Fruit fly (Drosophila melanogaster) whole organism, pupa: Measurements from ENCODE around the gene ova.
A peak's percentile ranks its signal among the peaks of the same experiment; 100 is the strongest.

Source experiments
- CG10348 ChIP-seq: fragments of 200-800 bp; sonication (Bioruptor generic); IDR thresholded peaks from 2 replicates; pipeline ENCODE4 v1.3.6; 2022; ENCODE audit warnings: missing biosample characterization, missing genetic modification characterization
- CG12605 ChIP-seq: fragments of 200-800 bp; sonication (Bioruptor generic); IDR thresholded peaks from 2 replicates; pipeline ENCODE4 v1.3.6; 2022; ENCODE audit warnings: missing biosample characterization, missing genetic modification characterization
- CG13204 ChIP-seq: fragments of 200-800 bp; sonication (Bioruptor generic); optimal IDR thresholded peaks from 2 replicates; lab custom pipeline; 2018; ENCODE audit warnings: missing biosample characterization, mild to moderate bottlenecking, missing genetic modification characterization, moderate library complexity
- CG14655 ChIP-seq: fragments of 200-800 bp; sonication (Bioruptor generic); optimal IDR thresholded peaks from 3 replicates; lab custom pipeline; 2017; ENCODE audit warnings: mild to moderate bottlenecking, missing biosample characterization, missing genetic modification reagents, missing genetic modification characterization
- CG15710 ChIP-seq: fragments of 200-800 bp; sonication (Bioruptor generic); optimal IDR thresholded peaks from 2 replicates; lab custom pipeline; 2018; ENCODE audit warnings: missing biosample characterization, mild to moderate bottlenecking, missing genetic modification characterization, moderate library complexity
- CG17806 ChIP-seq: fragments of 200-800 bp; sonication (Bioruptor generic); optimal IDR thresholded peaks from 2 replicates; lab custom pipeline; 2018; ENCODE audit warnings: missing biosample characterization, mild to moderate bottlenecking, missing genetic modification characterization, moderate library complexity
- CG32121 ChIP-seq: fragments of 200-800 bp; sonication (Bioruptor generic); IDR thresholded peaks from 2 replicates; pipeline ENCODE4 v1.3.6; 2022; ENCODE audit warnings: missing biosample characterization, missing genetic modification characterization
- CG34367 ChIP-seq: fragments of 200-800 bp; sonication (Bioruptor generic); optimal IDR thresholded peaks from 2 replicates; lab custom pipeline; 2018; ENCODE audit warnings: missing biosample characterization, mild to moderate bottlenecking, missing genetic modification characterization
- CG4496 ChIP-seq: fragments of 200-800 bp; sonication (Bioruptor generic); IDR thresholded peaks from 3 replicates; pipeline ENCODE4 v1.3.6; 2022; ENCODE audit warnings: missing biosample characterization, missing genetic modification characterization
- CG8159 ChIP-seq: fragments of 200-800 bp; sonication (Bioruptor generic); optimal IDR thresholded peaks from 3 replicates; lab custom pipeline; 2018; ENCODE audit warnings: missing biosample characterization, mild to moderate bottlenecking, missing genetic modification characterization, moderate library complexity
- CG8301 ChIP-seq: fragments of 200-800 bp; sonication (Bioruptor generic); optimal IDR thresholded peaks from 2 replicates; lab custom pipeline; 2018; ENCODE audit warnings: missing biosample characterization, mild to moderate bottlenecking, missing genetic modification characterization
- CG9948 ChIP-seq: fragments of 200-800 bp; sonication (Bioruptor generic); optimal IDR thresholded peaks from 2 replicates; lab custom pipeline; 2018; ENCODE audit warnings: missing biosample characterization, mild to moderate bottlenecking, missing genetic modification characterization, moderate library complexity
- D1 ChIP-seq: fragments of 200-800 bp; sonication (Bioruptor generic); optimal IDR thresholded peaks from 2 replicates; lab custom pipeline; 2018; ENCODE audit warnings: missing biosample characterization, mild to moderate bottlenecking, missing genetic modification characterization, moderate library complexity
- EcR ChIP-seq: fragments of 200-800 bp; sonication (Bioruptor generic); optimal IDR thresholded peaks from 3 replicates; lab custom pipeline; 2019; ENCODE audit warnings: missing biosample characterization, missing genetic modification characterization, mild to moderate bottlenecking, moderate library complexity, missing genetic modification reagents
- Ets98B ChIP-seq: fragments of 200-800 bp; sonication (Bioruptor generic); IDR thresholded peaks from 2 replicates; pipeline ENCODE4 v1.3.6; 2022; ENCODE audit warnings: missing biosample characterization, missing genetic modification characterization
- Pif1A ChIP-seq: fragments of 200-800 bp; sonication (Bioruptor generic); optimal IDR thresholded peaks from 3 replicates; lab custom pipeline; 2016; ENCODE audit warnings: missing biosample characterization, missing genetic modification characterization
- Pif1B ChIP-seq: fragments of 200-800 bp; sonication (Bioruptor generic); optimal IDR thresholded peaks from 3 replicates; lab custom pipeline; 2016; ENCODE audit warnings: missing biosample characterization, missing genetic modification characterization
- Snoo ChIP-seq: fragments of 200-800 bp; sonication (Bioruptor generic); optimal IDR thresholded peaks from 3 replicates; lab custom pipeline; 2017; ENCODE audit warnings: missing biosample characterization, mild to moderate bottlenecking, missing genetic modification characterization, inconsistent platforms
- fd96Ca ChIP-seq: fragments of 200-800 bp; sonication (Bioruptor generic); IDR thresholded peaks from 3 replicates; pipeline ENCODE4 v1.3.6; 2022; ENCODE audit warnings: missing biosample characterization, missing genetic modification characterization
- gl ChIP-seq: fragments of 200-800 bp; sonication (Bioruptor generic); optimal IDR thresholded peaks from 2 replicates; lab custom pipeline; 2018; ENCODE audit warnings: missing biosample characterization, mild to moderate bottlenecking, missing genetic modification characterization
- rn ChIP-seq: fragments of 200-800 bp; sonication (Bioruptor generic); IDR thresholded peaks from 2 replicates; pipeline ENCODE4 v1.3.6; 2022; ENCODE audit warnings: missing biosample characterization, missing genetic modification characterization

ova gene

DNA sequence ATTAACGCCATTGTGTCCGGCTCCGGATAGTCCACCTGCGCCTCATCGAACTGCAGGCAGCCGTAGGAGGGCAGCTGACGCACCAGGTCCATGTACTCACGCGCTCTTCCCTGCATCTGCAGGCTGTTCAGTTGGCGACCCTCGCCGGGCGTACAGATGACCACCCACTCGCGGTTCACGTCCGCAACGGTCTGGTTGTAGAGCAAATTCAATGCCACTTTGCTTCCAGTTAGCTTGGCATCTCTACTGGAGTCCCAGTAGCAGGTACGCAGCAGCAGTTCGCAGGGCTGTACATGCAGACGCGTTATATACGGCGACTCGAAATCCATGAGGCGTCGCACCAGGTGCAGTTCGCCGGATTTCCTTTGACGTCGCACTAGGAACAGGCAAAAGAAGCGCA is 25.6 kb downstream of the ova start:
- TF ChIP-seq D1 (no peak), CG13204 (no peak), CG34367 (tag; lab: Kevin White, UChicago) (no peak), EcR (GFP tag; lab: Kevin White, UChicago) (no peak), Ets98B (GFP tag; lab: Robert Waterston, UW) (no peak), Pif1A (no peak), rn (GFP tag; lab: Robert Waterston, UW) (no peak), CG32121 (GFP tag; lab: Robert Waterston, UW) (no peak), CG12605 (no peak), gl (no peak), CG10348 (GFP tag; lab: Robert Waterston, UW) (no peak), fd96Ca (GFP tag; lab: Robert Waterston, UW) (no peak), Snoo (tag; lab: Kevin White, UChicago) (no peak), CG8301 (no peak), CG9948 (tag; lab: Kevin White, UChicago) (no peak), CG14655 (GFP tag; lab: Kevin White, UChicago) (no peak)
- TF ChIP-seq, all 21 proteins: peak for 0

DNA sequence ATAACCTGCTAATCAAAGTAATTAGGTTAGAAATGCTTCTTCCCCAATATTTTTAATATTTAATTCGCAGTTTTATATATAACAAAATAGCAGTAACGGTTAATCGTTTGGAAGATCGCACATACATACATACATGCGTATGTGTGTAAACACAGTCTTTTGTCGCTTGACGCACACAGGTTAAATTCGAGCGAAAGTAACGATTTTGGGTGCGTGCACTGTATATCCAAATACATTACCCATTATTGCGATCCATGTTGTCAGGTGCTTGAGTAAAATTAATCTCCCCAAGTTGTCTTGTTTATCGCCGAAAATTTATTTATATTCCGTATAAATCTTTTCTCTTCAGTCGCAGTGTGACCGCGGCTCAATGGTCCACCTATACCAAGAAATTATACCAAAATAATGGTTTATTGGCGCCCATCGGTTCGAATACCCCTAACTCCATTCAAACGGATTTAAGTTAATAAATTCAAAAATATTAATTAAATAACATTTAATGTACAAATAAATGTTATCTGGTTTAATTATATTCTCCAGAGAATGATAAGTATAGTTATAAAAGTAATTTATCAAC is 27.5 kb downstream of the ova start, which contains the start of gene CG34159:
Gene CG34159 (minus strand): TSS at position 385 of the 577 bp plus-strand sequence.
- TF ChIP-seq CG8159 (tag; lab: Kevin White, UChicago) = no peak
- TF ChIP-seq CG8301 = no peak
- TF ChIP-seq CG17806 (tag; lab: Kevin White, UChicago) = no peak
- no peak for TF ChIP-seq CG10348 (GFP tag; lab: Robert Waterston, UW)
- no peak for TF ChIP-seq CG14655 (GFP tag; lab: Kevin White, UChicago)
- no peak for TF ChIP-seq gl
- no peak for TF ChIP-seq CG12605
- TF ChIP-seq CG32121 (GFP tag; lab: Robert Waterston, UW) = no peak
- no peak for TF ChIP-seq D1
- TF ChIP-seq CG34367 (tag; lab: Kevin White, UChicago) = no peak
- TF ChIP-seq rn (GFP tag; lab: Robert Waterston, UW) = no peak
- no peak for TF ChIP-seq CG4496 (GFP tag; lab: Robert Waterston, UW)
- no peak for TF ChIP-seq CG9948 (tag; lab: Kevin White, UChicago)
- no peak for TF ChIP-seq EcR (GFP tag; lab: Kevin White, UChicago)
- TF ChIP-seq Pif1A = no peak
- no peak for TF ChIP-seq CG15710 (tag; lab: Kevin White, UChicago)
- no peak for TF ChIP-seq fd96Ca (GFP tag; lab: Robert Waterston, UW)

DNA sequence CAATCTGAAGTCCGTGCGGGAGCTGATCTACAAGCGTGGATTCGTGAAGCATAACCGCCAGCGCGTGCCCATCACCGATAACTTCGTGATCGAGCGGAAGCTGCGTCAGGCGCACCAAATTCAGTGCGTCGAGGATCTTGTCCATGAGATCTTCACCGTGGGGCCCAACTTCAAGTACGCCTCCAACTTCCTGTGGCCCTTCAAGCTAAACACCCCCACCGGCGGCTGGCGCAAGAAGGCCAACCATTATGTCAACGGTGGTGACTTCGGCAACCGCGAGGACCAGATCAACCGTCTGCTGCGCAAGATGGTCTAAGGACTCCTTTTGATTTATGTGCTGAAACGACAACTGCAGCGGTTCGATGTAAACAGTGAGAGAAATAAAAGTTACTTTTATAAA is 29.7 kb downstream of the ova start:
- TF ChIP-seq CG4496 (GFP tag; lab: Robert Waterston, UW) (0 out of 3 replicates have a peak, but pooled peaks have one; percentile 37), Ets98B (GFP tag; lab: Robert Waterston, UW) (no peak)

DNA sequence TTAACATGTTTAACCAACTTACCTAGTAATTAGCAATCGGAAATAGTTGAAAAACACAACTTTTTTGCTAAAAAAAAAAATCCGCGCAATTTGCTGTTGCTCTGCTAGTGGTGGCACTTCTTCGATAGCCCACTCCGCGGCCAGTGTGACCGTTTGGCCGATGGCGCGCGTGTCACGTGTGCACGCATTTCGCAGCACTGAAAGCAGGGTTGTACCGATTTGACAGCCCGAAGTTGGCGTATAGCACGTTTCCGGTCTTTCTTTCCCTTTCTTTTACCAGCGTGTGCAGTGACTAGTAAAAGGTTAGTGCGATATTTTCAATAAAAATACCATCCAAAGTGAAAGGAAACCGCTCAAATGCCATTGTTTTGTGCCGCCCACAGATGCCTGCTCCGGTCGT is 30.6 kb downstream of the ova start, which contains the start of the genes Ripalpha and RpL7:
Gene Ripalpha (minus strand): TSS at position 128 of the 400 bp plus-strand sequence.
Gene RpL7 (plus strand): TSS at position 158 of the 400 bp plus-strand sequence.
- TF ChIP-seq Ets98B (GFP tag; lab: Robert Waterston, UW) (peak; percentile 91), CG15710 (tag; lab: Kevin White, UChicago) (peak; percentile 80), gl (peak; percentile 81), CG14655 (GFP tag; lab: Kevin White, UChicago) (no peak), CG13204 (no peak), CG17806 (tag; lab: Kevin White, UChicago) (peak; percentile 57), CG4496 (GFP tag; lab: Robert Waterston, UW) (peak; percentile 97), D1 (no peak), fd96Ca (GFP tag; lab: Robert Waterston, UW) (no peak), CG8301 (peak; percentile 61), CG8159 (tag; lab: Kevin White, UChicago) (peak; percentile 68), EcR (GFP tag; lab: Kevin White, UChicago) (no peak), Pif1B (GFP tag; lab: Kevin White, UChicago) (peak; percentile 76), CG12605 (peak; percentile 88), rn (GFP tag; lab: Robert Waterston, UW) (peak; percentile 85), CG32121 (GFP tag; lab: Robert Waterston, UW) (peak; percentile 77), CG34367 (tag; lab: Kevin White, UChicago) (peak; percentile 89), CG9948 (tag; lab: Kevin White, UChicago) (peak; percentile 43), Snoo (tag; lab: Kevin White, UChicago) (peak; percentile 95), Pif1A (peak; percentile 89), CG10348 (GFP tag; lab: Robert Waterston, UW) (no peak)

DNA sequence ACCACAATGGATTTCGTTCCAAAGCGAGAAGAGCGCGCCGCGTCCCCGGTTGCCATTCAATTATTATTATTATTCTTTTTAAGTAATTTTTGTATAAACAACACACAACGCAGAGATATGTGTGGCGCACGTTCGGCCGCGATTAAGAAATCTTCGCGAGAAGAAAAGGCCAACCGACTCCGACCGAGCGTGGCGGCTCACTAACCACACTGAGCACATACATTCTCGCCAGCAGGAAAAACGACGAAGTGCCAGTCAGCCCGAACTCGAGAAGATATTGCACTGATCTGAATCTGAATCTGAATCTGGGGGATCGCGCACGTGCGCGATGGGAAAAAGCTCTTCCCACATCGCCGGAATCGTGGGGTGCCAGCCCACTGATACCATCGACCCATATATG is 32.6 kb downstream of the ova start, which contains the start of gene Sur:
Gene Sur (minus strand): TSS at position 207 of the 400 bp plus-strand sequence.
- no peak for TF ChIP-seq gl
- TF ChIP-seq CG8301 = no peak
- no peak for TF ChIP-seq CG14655 (GFP tag; lab: Kevin White, UChicago)
- no peak for TF ChIP-seq CG9948 (tag; lab: Kevin White, UChicago)
- TF ChIP-seq CG12605 = no peak
- TF ChIP-seq CG15710 (tag; lab: Kevin White, UChicago) = no peak
- no peak for TF ChIP-seq CG17806 (tag; lab: Kevin White, UChicago)
- no peak for TF ChIP-seq CG10348 (GFP tag; lab: Robert Waterston, UW)
- TF ChIP-seq Pif1A = no peak
- no peak for TF ChIP-seq EcR (GFP tag; lab: Kevin White, UChicago)
- TF ChIP-seq D1 = no peak
- TF ChIP-seq Snoo (tag; lab: Kevin White, UChicago) = no peak
- no peak for TF ChIP-seq CG32121 (GFP tag; lab: Robert Waterston, UW)
- no peak for TF ChIP-seq CG8159 (tag; lab: Kevin White, UChicago)
- TF ChIP-seq Pif1B (GFP tag; lab: Kevin White, UChicago) = no peak
- TF ChIP-seq CG13204 = no peak
- TF ChIP-seq CG34367 (tag; lab: Kevin White, UChicago) = no peak
- no peak for TF ChIP-seq CG4496 (GFP tag; lab: Robert Waterston, UW)
